Fruit fly (Drosophila melanogaster) whole organism, embryonic: ENCODE data around the gene CG3626.

ENCODE experiments used
- CG10321 ChIP-seq: fragments of 200-800 bp; sonication (Bioruptor generic); IDR thresholded peaks from 2 replicates; pipeline ENCODE4 v1.3.6; 2022; ENCODE audit warnings: missing biosample characterization, missing genetic modification characterization
- CG10654 ChIP-seq: fragments of 200-800 bp; sonication (Bioruptor generic); optimal IDR thresholded peaks from 2 replicates; lab custom pipeline; 2016; ENCODE audit warnings: missing biosample characterization, missing genetic modification characterization
- CG12104 ChIP-seq: fragments of 200-800 bp; sonication (Bioruptor generic); optimal IDR thresholded peaks from 3 replicates; lab custom pipeline; 2016; ENCODE audit warnings: missing biosample characterization, missing genetic modification characterization
- CG12659 ChIP-seq: fragments of 200-800 bp; sonication (Bioruptor generic); optimal IDR thresholded peaks from 3 replicates; lab custom pipeline; 2017; ENCODE audit warnings: mild to moderate bottlenecking, missing biosample characterization, missing genetic modification reagents, missing genetic modification characterization
- CG13123 ChIP-seq: fragments of 200-800 bp; sonication (Bioruptor generic); optimal IDR thresholded peaks from 2 replicates; lab custom pipeline; 2016; ENCODE audit warnings: missing biosample characterization, missing genetic modification characterization
- CG14050 ChIP-seq: fragments of 200-800 bp; sonication (Bioruptor generic); IDR thresholded peaks from 3 replicates; pipeline ENCODE4 v1.3.6; 2022; ENCODE audit warnings: missing biosample characterization, missing genetic modification characterization
- CG14965 ChIP-seq: fragments of 200-800 bp; sonication (Bioruptor generic); optimal IDR thresholded peaks from 2 replicates; lab custom pipeline; 2016; ENCODE audit warnings: missing biosample characterization, missing genetic modification characterization, borderline replicate concordance
- CG15479 ChIP-seq: fragments of 200-800 bp; sonication (Bioruptor generic); optimal IDR thresholded peaks from 3 replicates; lab custom pipeline; 2019; ENCODE audit warnings: missing biosample characterization, mild to moderate bottlenecking, missing genetic modification characterization, moderate library complexity
- CG1603 ChIP-seq: fragments of 200-800 bp; sonication (Bioruptor generic); optimal IDR thresholded peaks from 2 replicates; lab custom pipeline; 2019; ENCODE audit warnings: missing biosample characterization, mild to moderate bottlenecking, missing genetic modification characterization, moderate library complexity
- CG2875 ChIP-seq: fragments of 200-800 bp; sonication (Bioruptor generic); optimal IDR thresholded peaks from 2 replicates; lab custom pipeline; 2017; ENCODE audit warnings: missing biosample characterization, mild to moderate bottlenecking, missing genetic modification characterization, missing genetic modification reagents
- CG31388 ChIP-seq: fragments of 200-800 bp; sonication (Bioruptor generic); optimal IDR thresholded peaks from 2 replicates; lab custom pipeline; 2016; ENCODE audit warnings: missing biosample characterization, missing genetic modification characterization
- CG34224 ChIP-seq: fragments of 200-800 bp; sonication (Bioruptor generic); IDR thresholded peaks from 3 replicates; pipeline ENCODE4 v1.3.6; 2022; ENCODE audit warnings: missing biosample characterization, missing genetic modification characterization; ENCODE audit not compliant: partially characterized antibody
- CG4424 ChIP-seq: fragments of 200-800 bp; sonication (Bioruptor generic); optimal IDR thresholded peaks from 3 replicates; lab custom pipeline; 2016; ENCODE audit warnings: missing biosample characterization, missing genetic modification characterization
- CG5953 ChIP-seq: fragments of 200-800 bp; sonication (Bioruptor generic); IDR thresholded peaks from 2 replicates; pipeline ENCODE4 v1.3.6; 2022; ENCODE audit warnings: missing biosample characterization, missing genetic modification characterization
- CG6791 ChIP-seq: fragments of 200-800 bp; sonication (Bioruptor generic); IDR thresholded peaks from 3 replicates; pipeline ENCODE4 v1.3.6; 2022; ENCODE audit warnings: missing biosample characterization, missing genetic modification characterization; ENCODE audit not compliant: partially characterized antibody
- CG6813 ChIP-seq: fragments of 200-800 bp; sonication (Bioruptor generic); optimal IDR thresholded peaks from 2 replicates; lab custom pipeline; 2017; ENCODE audit warnings: missing biosample characterization, missing genetic modification characterization, mild to moderate bottlenecking, moderate library complexity, missing genetic modification reagents
- CG8359 ChIP-seq: fragments of 200-800 bp; sonication (Bioruptor generic); optimal IDR thresholded peaks from 2 replicates; lab custom pipeline; 2017; ENCODE audit warnings: missing biosample characterization, mild to moderate bottlenecking, missing genetic modification characterization, borderline replicate concordance
- CG9797 ChIP-seq: fragments of 200-800 bp; sonication (Bioruptor generic); optimal IDR thresholded peaks from 3 replicates; lab custom pipeline; 2018; ENCODE audit warnings: missing biosample characterization, mild to moderate bottlenecking, missing genetic modification characterization
- Chrac-16 ChIP-seq: fragments of 200-800 bp; sonication (Bioruptor generic); optimal IDR thresholded peaks from 3 replicates; lab custom pipeline; 2016; ENCODE audit warnings: missing biosample characterization, missing genetic modification characterization
- Deaf1 ChIP-seq: fragments of 200-800 bp; optimal IDR thresholded peaks from 3 replicates; lab custom pipeline; 2019; ENCODE audit warnings: missing biosample characterization, mild to moderate bottlenecking, missing genetic modification characterization, moderate library complexity
- Fer1 ChIP-seq: fragments of 200-800 bp; sonication (Bioruptor generic); optimal IDR thresholded peaks from 2 replicates; lab custom pipeline; 2017; ENCODE audit warnings: missing biosample characterization, mild to moderate bottlenecking, missing genetic modification characterization
- Gug ChIP-seq: fragments of 200-800 bp; sonication (Bioruptor generic); IDR thresholded peaks from 4 replicates; pipeline ENCODE4 v1.3.6; 2022; ENCODE audit warnings: missing biosample characterization, missing genetic modification characterization
- H2.0 ChIP-seq: fragments of 200-800 bp; sonication (Bioruptor generic); IDR thresholded peaks from 2 replicates; pipeline ENCODE4 v1.3.6; 2022; ENCODE audit warnings: missing biosample characterization, missing genetic modification characterization
- HmgZ ChIP-seq: fragments of 200-800 bp; sonication (Bioruptor generic); optimal IDR thresholded peaks from 2 replicates; lab custom pipeline; 2018; ENCODE audit warnings: missing biosample characterization, mild to moderate bottlenecking, missing genetic modification characterization
- Max ChIP-seq: fragments of 200-800 bp; sonication (Bioruptor generic); optimal IDR thresholded peaks from 2 replicates; lab custom pipeline; 2016; ENCODE audit warnings: missing biosample characterization, mild to moderate bottlenecking, missing genetic modification characterization
- Med ChIP-seq: fragments of 200-800 bp; sonication (Bioruptor generic); peaks from one replicate; lab custom pipeline; 2016; ENCODE audit warnings: missing biosample characterization, missing genetic modification characterization, mild to moderate bottlenecking, inconsistent platforms, moderate library complexity
- Myb ChIP-seq: fragments of 200-800 bp; sonication (Bioruptor generic); optimal IDR thresholded peaks from 2 replicates; lab custom pipeline; 2016; ENCODE audit warnings: missing biosample characterization, missing genetic modification characterization
- Optix ChIP-seq: fragments of 200-800 bp; sonication (Bioruptor generic); IDR thresholded peaks from 3 replicates; pipeline ENCODE4 v1.3.6; 2022; ENCODE audit warnings: missing biosample characterization, missing genetic modification characterization
- Scr ChIP-seq: fragments of 200-800 bp; sonication (Bioruptor generic); IDR thresholded peaks from 2 replicates; pipeline ENCODE4 v1.3.6; 2022; ENCODE audit warnings: missing biosample characterization, missing genetic modification characterization; ENCODE audit not compliant: partially characterized antibody
- TFAM ChIP-seq: fragments of 200-800 bp; sonication (Bioruptor generic); optimal IDR thresholded peaks from 2 replicates; lab custom pipeline; 2017; ENCODE audit warnings: missing biosample characterization, missing genetic modification characterization, inconsistent platforms
- Tbp ChIP-seq: fragments of >200 bp; optimal IDR thresholded peaks from 2 replicates; lab custom pipeline; 2018; ENCODE audit warnings: missing biosample characterization, missing genetic modification characterization
- Trl ChIP-seq, 3 experiments: fragments of >200 bp in 2 of 3; fragments of 200-800 bp in 1 of 3; sonication (Bioruptor generic) in 1 of 3; optimal IDR thresholded peaks; 2 replicates in 1 of 3; 3 replicates in 2 of 3; lab custom pipeline; 2016 to 2017; ENCODE audit warnings: missing biosample characterization in 1 of 3, missing genetic modification characterization in 1 of 3
- bowl ChIP-seq: fragments of 200-800 bp; sonication (Bioruptor generic); IDR thresholded peaks from 2 replicates; pipeline ENCODE4 v1.3.6; 2022; ENCODE audit warnings: missing biosample characterization, missing genetic modification characterization
- croc ChIP-seq: fragments of 200-800 bp; sonication (Bioruptor generic); conservative IDR thresholded peaks from 3 replicates; pipeline ENCODE4 v1.3.6; 2022; ENCODE audit warnings: missing biosample characterization, missing genetic modification characterization
- danr ChIP-seq: fragments of 200-800 bp; sonication (Bioruptor generic); IDR thresholded peaks from 2 replicates; pipeline ENCODE4 v1.3.6; 2022; ENCODE audit warnings: missing biosample characterization, missing genetic modification characterization
- dimm ChIP-seq: fragments of 200-800 bp; sonication (Bioruptor generic); IDR thresholded peaks from 2 replicates; pipeline ENCODE4 v1.3.6; 2022; ENCODE audit warnings: missing biosample characterization, missing genetic modification characterization
- dmrt11E ChIP-seq: fragments of 200-800 bp; sonication (Bioruptor generic); optimal IDR thresholded peaks from 3 replicates; lab custom pipeline; 2018; ENCODE audit warnings: missing biosample characterization, mild to moderate bottlenecking, missing genetic modification characterization, moderate library complexity
- dpn ChIP-seq, 2 experiments: fragments of 200-800 bp; sonication (Bioruptor generic); optimal IDR thresholded peaks; 3 replicates each; lab custom pipeline; 2016; ENCODE audit warnings: missing biosample characterization in 2 of 2, missing genetic modification characterization in 2 of 2
- fd96Cb ChIP-seq: fragments of 200-800 bp; sonication (Bioruptor generic); optimal IDR thresholded peaks from 2 replicates; lab custom pipeline; 2018; ENCODE audit warnings: missing biosample characterization, mild to moderate bottlenecking, missing genetic modification characterization, moderate library complexity
- ham ChIP-seq: fragments of 200-800 bp; sonication (Bioruptor generic); IDR thresholded peaks from 2 replicates; pipeline ENCODE4 v1.3.6; 2022; ENCODE audit warnings: missing biosample characterization, missing genetic modification characterization
- hb ChIP-seq: fragments of 200-800 bp; sonication (Bioruptor generic); IDR thresholded peaks from 3 replicates; pipeline ENCODE4 v1.3.6; 2022; ENCODE audit warnings: missing biosample characterization, missing genetic modification characterization; ENCODE audit not compliant: partially characterized antibody
- her ChIP-seq: fragments of 200-800 bp; sonication (Bioruptor generic); optimal IDR thresholded peaks from 2 replicates; lab custom pipeline; 2016; ENCODE audit warnings: missing biosample characterization, missing genetic modification characterization
- lbe ChIP-seq: fragments of 200-800 bp; sonication (Bioruptor generic); optimal IDR thresholded peaks from 2 replicates; lab custom pipeline; 2016; ENCODE audit warnings: missing biosample characterization, mild to moderate bottlenecking, missing genetic modification characterization
- nerfin-1 ChIP-seq: fragments of 200-800 bp; sonication (Bioruptor generic); optimal IDR thresholded peaks from 3 replicates; lab custom pipeline; 2019; ENCODE audit warnings: missing biosample characterization, mild to moderate bottlenecking, missing genetic modification characterization, moderate library complexity
- odd ChIP-seq: fragments of 200-800 bp; sonication (Bioruptor generic); optimal IDR thresholded peaks from 2 replicates; lab custom pipeline; 2017; ENCODE audit warnings: missing biosample characterization, mild to moderate bottlenecking, missing genetic modification characterization
- peb ChIP-seq: fragments of 200-800 bp; sonication (Bioruptor generic); IDR thresholded peaks from 2 replicates; pipeline ENCODE4 v1.3.6; 2022; ENCODE audit warnings: missing biosample characterization, missing genetic modification characterization
- salm ChIP-seq: fragments of 200-800 bp; sonication (Bioruptor generic); optimal IDR thresholded peaks from 2 replicates; lab custom pipeline; 2018; ENCODE audit warnings: missing biosample characterization, mild to moderate bottlenecking, missing genetic modification characterization
- sc ChIP-seq, 3 experiments: fragments of >200 bp in 2 of 3; fragments of 200-800 bp in 1 of 3; sonication (Bioruptor generic) in 1 of 3; optimal IDR thresholded peaks; 2 replicates in 2 of 3; 3 replicates in 1 of 3; lab custom pipeline; 2017; ENCODE audit warnings: mild to moderate bottlenecking in 1 of 3, missing biosample characterization in 1 of 3, missing genetic modification characterization in 1 of 3, missing genetic modification reagents in 1 of 3
- sr ChIP-seq: fragments of 200-800 bp; sonication (Bioruptor generic); IDR thresholded peaks from 3 replicates; pipeline ENCODE4 v1.3.6; 2022; ENCODE audit warnings: missing biosample characterization, missing genetic modification characterization
- ttk ChIP-seq: fragments of 200-800 bp; sonication (Bioruptor generic); IDR thresholded peaks from 2 replicates; pipeline ENCODE4 v2.1.2; 2022; ENCODE audit warnings: missing biosample characterization, missing genetic modification characterization

Gene CG3626

dm6 chrX:4411405-4411993, 45.3 kb downstream of the CG3626 start (continued):
- TF ChIP-seq salm (tag; lab: Kevin White, UChicago) (no peak), H2.0 (no peak), CG12104 (GFP tag; lab: Kevin White, UChicago) (no peak), ham (GFP tag; lab: Robert Waterston, UW) (no peak), peb (no peak), Trl (optimal IDR thresholded peaks at IDR 0.05; lab: Kevin White, UChicago) (peak; percentile 36 to 68), Trl (GFP tag; optimal IDR thresholded peaks at IDR 0.05; lab: Kevin White, UChicago) (no peak), HmgZ (tag; lab: Kevin White, UChicago) (peak; percentile 22), Deaf1 (tag; lab: Kevin White, UChicago) (peak; percentile 65), croc (GFP tag; lab: Robert Waterston, UW) (no peak), dmrt11E (tag; lab: Kevin White, UChicago) (no peak), fd96Cb (tag; lab: Kevin White, UChicago) (no peak), Chrac-16 (GFP tag; lab: Kevin White, UChicago) (no peak), CG10321 (peak; percentile 96), sr (peak; percentile 66; the same call in 2 of the 3 replicates), Fer1 (GFP tag; lab: Kevin White, UChicago) (no peak), Myb (GFP tag; lab: Kevin White, UChicago) (no peak), CG4424 (no peak), CG1603 (tag; lab: Kevin White, UChicago) (no peak), Gug (GFP tag; lab: Robert Waterston, UW) (no peak), CG12659 (no peak), Optix (GFP tag; lab: Robert Waterston, UW) (no peak), TFAM (GFP tag; lab: Kevin White, UChicago) (no peak), Tbp (GFP tag; lab: Kevin White, UChicago) (no peak), CG15479 (GFP tag; lab: Kevin White, UChicago) (peak; percentile 42), CG10654 (GFP tag; lab: Kevin White, UChicago) (no peak), CG2875 (GFP tag; lab: Kevin White, UChicago) (no peak), CG6791 (peak; percentile 36; the same call in 1 of the 3 replicates), bowl (GFP tag; lab: Robert Waterston, UW) (no peak), ttk (GFP tag; lab: Robert Waterston, UW) (no peak), Max (no peak), CG9797 (GFP tag; lab: Kevin White, UChicago) (no peak), CG6813 (GFP tag; lab: Kevin White, UChicago) (no peak), her (no peak), CG34224 (no peak), dimm (GFP tag; lab: Robert Waterston, UW) (no peak), nerfin-1 (no peak), lbe (GFP tag; lab: Kevin White, UChicago) (no peak), odd (GFP tag; lab: Kevin White, UChicago) (no peak), CG8359 (GFP tag; lab: Kevin White, UChicago) (no peak), CG31388 (GFP tag; lab: Kevin White, UChicago) (no peak), dpn (GFP tag; optimal IDR thresholded peaks at IDR 0.05; lab: Kevin White, UChicago) (no peak), CG5953 (no peak), sc (optimal IDR thresholded peaks at IDR 0.05; lab: Kevin White, UChicago) (no peak), sc (GFP tag; optimal IDR thresholded peaks at IDR 0.05; lab: Kevin White, UChicago) (no peak), CG13123 (GFP tag; lab: Kevin White, UChicago) (no peak), CG14965 (GFP tag; lab: Kevin White, UChicago) (no peak), Med (GFP tag; lab: Kevin White, UChicago) (no peak), CG14050 (no peak), hb (GFP tag; lab: Robert Waterston, UW) (no peak), danr (no peak), Scr (GFP tag; lab: Robert Waterston, UW) (peak; percentile 35)
